Worm (Caenorhabditis elegans): ENCODE data around the gene jmjd-4.

The jmjd-4 gene

DNA sequence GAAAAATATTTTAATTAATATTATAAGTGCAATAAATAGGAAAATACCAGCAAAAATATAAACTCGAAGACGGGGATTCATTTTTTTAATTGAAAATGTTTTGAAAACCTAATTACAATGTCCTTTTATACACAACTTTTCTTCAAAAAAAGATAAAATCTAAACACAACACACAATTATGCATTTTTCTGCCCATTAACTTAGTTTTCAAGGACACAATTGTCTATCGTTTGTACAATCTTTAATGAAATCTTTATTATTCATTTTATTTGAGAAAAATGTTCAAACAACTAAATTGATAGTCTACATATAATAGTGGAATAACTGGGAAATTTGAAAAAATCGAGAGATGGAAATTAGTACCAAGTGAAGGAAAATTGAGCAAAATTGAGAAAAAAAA is 27.8 kb downstream of the jmjd-4 start, which contains the start of gene T07A5.1:
T07A5.1 (minus strand) TSS at position 149 of the 400 bp plus-strand sequence.
- TF ChIP-seq tab-1 (GFP tag; IDR thresholded peaks at IDR 0.05) (no peak), ztf-29 (GFP tag; IDR thresholded peaks at IDR 0.05) (no peak), cog-1 (tag; optimal IDR thresholded peaks at IDR 0.05) (no peak), ref-1 (GFP tag; conservative IDR thresholded peaks at IDR 0.05) (no peak), med-1 (GFP tag; optimal IDR thresholded peaks at IDR 0.05; ENCODE audit: insufficient read depth) (no peak), ztf-23 (GFP tag; IDR thresholded peaks at IDR 0.05) (no peak), T22C8.4 (GFP tag; IDR thresholded peaks at IDR 0.05) (no peak), klf-2 (GFP tag; conservative IDR thresholded peaks at IDR 0.05) (no peak), flt-1 (GFP tag; IDR thresholded peaks at IDR 0.05) (no peak)

DNA sequence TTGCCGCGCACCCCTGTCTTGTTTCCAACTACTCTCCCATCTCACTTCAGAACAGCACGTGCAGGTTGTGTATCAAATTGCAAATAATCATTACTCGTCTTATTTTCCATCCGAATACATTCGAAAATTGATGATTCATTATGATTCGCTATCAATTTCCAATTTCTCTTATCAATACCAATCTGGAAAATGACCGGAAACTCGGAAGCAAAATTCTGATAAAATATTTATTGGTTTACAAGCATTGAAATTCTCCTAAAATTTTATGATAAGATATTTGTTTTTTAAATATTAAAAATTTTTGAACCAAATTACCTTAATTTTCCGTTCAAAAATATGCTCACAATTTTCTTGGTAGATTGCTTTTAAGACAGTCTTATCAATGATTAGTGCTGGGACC is 28.5 kb downstream of the jmjd-4 start:
- TF ChIP-seq tab-1 (GFP tag; IDR thresholded peaks at IDR 0.05) = no peak
- no peak for TF ChIP-seq ref-1 (GFP tag; conservative IDR thresholded peaks at IDR 0.05)
- no peak for TF ChIP-seq cog-1 (tag; optimal IDR thresholded peaks at IDR 0.05)
- no peak for TF ChIP-seq med-1 (GFP tag; optimal IDR thresholded peaks at IDR 0.05; ENCODE audit: insufficient read depth)
- TF ChIP-seq ztf-29 (GFP tag; IDR thresholded peaks at IDR 0.05) = no peak
- no peak for TF ChIP-seq ztf-23 (GFP tag; IDR thresholded peaks at IDR 0.05)

DNA sequence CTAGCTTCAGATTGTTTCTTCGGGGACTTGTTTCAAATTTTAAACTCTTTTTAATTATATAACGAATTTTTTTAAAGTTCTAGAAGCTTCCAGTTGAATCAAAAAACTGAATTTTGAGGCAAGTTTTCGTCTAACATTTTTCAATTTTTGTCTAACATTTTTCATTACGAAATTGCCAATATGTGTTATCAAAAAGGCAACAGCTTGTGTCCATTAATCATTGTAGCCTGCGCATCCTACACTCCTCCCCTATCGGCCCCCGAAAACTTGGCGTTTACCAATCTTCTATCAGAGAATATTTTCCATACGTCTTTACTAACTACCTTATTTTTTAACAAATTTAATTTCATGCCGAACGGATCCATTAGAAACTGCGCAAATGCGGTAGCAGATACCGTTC is 33.7 kb downstream of the jmjd-4 start, which contains the start of gene vglu-3:
vglu-3 (plus strand) TSS at position 301 of the 400 bp plus-strand sequence.
- TF ChIP-seq ztf-23 (GFP tag; IDR thresholded peaks at IDR 0.05) = no peak
- no peak for TF ChIP-seq klf-2 (GFP tag; conservative IDR thresholded peaks at IDR 0.05)
- TF ChIP-seq cog-1 (tag; optimal IDR thresholded peaks at IDR 0.05) = no peak
- TF ChIP-seq tab-1 (GFP tag; IDR thresholded peaks at IDR 0.05) = no peak
- no peak for TF ChIP-seq T22C8.4 (GFP tag; IDR thresholded peaks at IDR 0.05)
- TF ChIP-seq ref-1 (GFP tag; conservative IDR thresholded peaks at IDR 0.05) = no peak
- no peak for TF ChIP-seq med-1 (GFP tag; optimal IDR thresholded peaks at IDR 0.05; ENCODE audit: insufficient read depth)
- no peak for TF ChIP-seq flt-1 (GFP tag; IDR thresholded peaks at IDR 0.05)
- TF ChIP-seq ztf-29 (GFP tag; IDR thresholded peaks at IDR 0.05) = no peak

DNA sequence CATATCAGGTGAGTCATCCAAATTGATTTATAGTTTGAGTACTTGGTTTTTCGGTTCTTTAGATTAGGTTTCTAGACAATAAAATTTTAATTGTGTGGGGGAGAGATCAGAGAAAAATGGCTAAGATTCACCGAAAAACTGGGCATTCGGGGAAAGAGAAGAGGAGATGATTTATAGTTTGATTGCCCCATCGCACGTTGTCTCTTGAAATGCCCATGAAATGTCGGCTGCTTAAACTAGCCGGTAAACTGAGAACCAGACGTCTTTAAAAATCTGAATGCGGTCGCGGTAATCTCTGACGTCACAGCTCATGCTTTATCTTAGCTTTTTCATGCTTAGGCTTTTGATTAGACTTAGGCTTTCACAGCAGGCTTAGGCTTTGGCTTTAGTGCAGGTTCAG is 36.9 kb downstream of the jmjd-4 start:
- no peak for TF ChIP-seq tab-1 (GFP tag; IDR thresholded peaks at IDR 0.05)
- TF ChIP-seq klf-2 (GFP tag; conservative IDR thresholded peaks at IDR 0.05) = no peak
- TF ChIP-seq ztf-23 (GFP tag; IDR thresholded peaks at IDR 0.05) = no peak

DNA sequence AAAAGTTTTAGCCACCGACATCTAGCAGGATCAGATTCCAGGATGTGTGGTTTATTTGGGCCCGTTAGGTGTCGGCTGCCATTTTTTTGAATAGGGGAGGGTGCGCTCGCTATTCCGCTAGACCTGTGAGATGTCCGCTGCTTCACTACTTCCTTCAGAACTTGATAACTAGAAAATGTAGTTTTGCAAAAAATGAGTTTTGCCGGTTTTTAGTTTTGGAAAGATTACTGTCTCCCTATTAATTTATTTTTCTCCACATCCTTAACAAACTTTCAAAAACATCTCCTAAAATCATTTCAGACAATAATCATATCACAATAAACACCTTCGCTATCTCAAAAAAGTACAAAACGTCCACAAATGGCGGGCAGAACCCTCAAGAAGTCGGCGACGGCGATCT is 39.0 kb downstream of the jmjd-4 start, which contains the start of gene vglu-2:
vglu-2 (plus strand) TSS at position 301 of the 400 bp plus-strand sequence.
- TF ChIP-seq tab-1 (GFP tag; IDR thresholded peaks at IDR 0.05) (no peak), klf-2 (GFP tag; conservative IDR thresholded peaks at IDR 0.05) (no peak), med-1 (GFP tag; optimal IDR thresholded peaks at IDR 0.05; ENCODE audit: insufficient read depth) (no peak), ztf-29 (GFP tag; IDR thresholded peaks at IDR 0.05) (no peak), T22C8.4 (GFP tag; IDR thresholded peaks at IDR 0.05) (no peak), flt-1 (GFP tag; IDR thresholded peaks at IDR 0.05) (no peak), ztf-23 (GFP tag; IDR thresholded peaks at IDR 0.05) (no peak), cog-1 (tag; optimal IDR thresholded peaks at IDR 0.05) (no peak), ref-1 (GFP tag; conservative IDR thresholded peaks at IDR 0.05) (no peak)

DNA sequence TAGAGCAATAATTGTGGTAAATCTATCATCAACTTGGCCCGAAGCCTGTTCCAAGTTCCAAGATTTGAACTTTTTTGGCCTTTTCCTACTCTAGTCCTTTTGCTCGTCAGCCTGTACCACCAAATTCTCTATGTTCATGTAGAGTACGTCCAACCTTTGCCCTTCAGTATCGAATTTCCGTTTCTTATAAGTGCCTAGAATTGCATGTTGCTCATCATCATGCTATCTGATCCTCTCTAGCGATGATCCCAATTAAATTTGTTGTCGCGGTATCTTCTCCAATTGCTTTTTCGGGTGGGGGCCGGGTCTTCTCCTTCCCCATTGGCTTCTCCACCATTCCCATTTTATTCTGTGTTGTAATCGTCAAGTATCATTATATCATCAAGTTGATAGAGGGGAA is 39.9 kb downstream of the jmjd-4 start:
- TF ChIP-seq med-1 (GFP tag; optimal IDR thresholded peaks at IDR 0.05; ENCODE audit: insufficient read depth) = no peak
- no peak for TF ChIP-seq T22C8.4 (GFP tag; IDR thresholded peaks at IDR 0.05)
- TF ChIP-seq tab-1 (GFP tag; IDR thresholded peaks at IDR 0.05) = no peak
- no peak for TF ChIP-seq klf-2 (GFP tag; conservative IDR thresholded peaks at IDR 0.05)
- no peak for TF ChIP-seq ref-1 (GFP tag; conservative IDR thresholded peaks at IDR 0.05)
- TF ChIP-seq cog-1 (tag; optimal IDR thresholded peaks at IDR 0.05) = no peak
- no peak for TF ChIP-seq ztf-23 (GFP tag; IDR thresholded peaks at IDR 0.05)
- no peak for TF ChIP-seq flt-1 (GFP tag; IDR thresholded peaks at IDR 0.05)
- TF ChIP-seq ztf-29 (GFP tag; IDR thresholded peaks at IDR 0.05) = no peak

DNA sequence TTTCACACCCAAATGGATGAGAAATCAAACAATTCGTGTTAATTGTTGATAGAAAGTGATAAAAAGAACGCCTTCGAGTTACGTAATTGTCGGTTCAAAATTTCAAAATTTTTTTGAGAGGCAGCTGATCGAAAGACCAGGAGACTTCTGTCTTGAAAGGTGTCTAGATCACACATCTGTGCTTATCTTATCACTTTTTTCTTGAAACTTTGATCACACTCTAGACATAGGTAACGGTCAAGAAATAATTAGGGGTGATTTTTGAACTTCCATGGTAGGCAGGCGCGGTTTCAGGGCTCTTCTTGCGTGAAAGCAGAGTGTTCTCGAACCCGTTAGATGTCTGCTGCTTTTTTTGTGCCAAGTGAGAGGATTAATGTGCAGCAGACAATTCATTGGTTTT is 40.5 kb downstream of the jmjd-4 start:
- TF ChIP-seq med-1 (GFP tag; optimal IDR thresholded peaks at IDR 0.05; ENCODE audit: insufficient read depth) = no peak
- no peak for TF ChIP-seq ztf-23 (GFP tag; IDR thresholded peaks at IDR 0.05)
- no peak for TF ChIP-seq ztf-29 (GFP tag; IDR thresholded peaks at IDR 0.05)
- no peak for TF ChIP-seq ref-1 (GFP tag; conservative IDR thresholded peaks at IDR 0.05)
- no peak for TF ChIP-seq cog-1 (tag; optimal IDR thresholded peaks at IDR 0.05)
- TF ChIP-seq flt-1 (GFP tag; IDR thresholded peaks at IDR 0.05) = no peak
- TF ChIP-seq T22C8.4 (GFP tag; IDR thresholded peaks at IDR 0.05) = no peak
- no peak for TF ChIP-seq tab-1 (GFP tag; IDR thresholded peaks at IDR 0.05)
- TF ChIP-seq klf-2 (GFP tag; conservative IDR thresholded peaks at IDR 0.05) = no peak

DNA sequence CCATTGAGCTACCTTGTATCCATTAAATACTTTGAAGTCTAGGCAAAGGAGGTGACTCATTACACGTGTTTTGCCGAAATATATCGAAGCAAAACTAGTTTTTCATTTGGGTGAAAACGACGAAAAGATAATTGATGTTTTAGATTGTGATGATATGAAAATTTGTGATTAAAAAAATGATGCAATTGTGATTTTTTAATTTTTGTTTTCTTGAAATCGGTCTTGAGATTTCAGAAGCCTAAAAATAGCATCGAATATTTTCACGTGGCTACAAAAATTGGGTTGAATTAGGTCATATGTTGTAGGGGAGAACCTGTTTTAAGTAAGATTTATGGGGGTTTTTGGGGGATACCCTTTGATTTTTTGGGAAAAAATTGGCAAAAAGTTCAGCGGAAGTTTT is 43.3 kb downstream of the jmjd-4 start:
- TF ChIP-seq med-1 (GFP tag; optimal IDR thresholded peaks at IDR 0.05; ENCODE audit: insufficient read depth) = no peak
- no peak for TF ChIP-seq cog-1 (tag; optimal IDR thresholded peaks at IDR 0.05)
- TF ChIP-seq T22C8.4 (GFP tag; IDR thresholded peaks at IDR 0.05) = no peak
- TF ChIP-seq flt-1 (GFP tag; IDR thresholded peaks at IDR 0.05) = no peak
- no peak for TF ChIP-seq tab-1 (GFP tag; IDR thresholded peaks at IDR 0.05)
- no peak for TF ChIP-seq ztf-29 (GFP tag; IDR thresholded peaks at IDR 0.05)
- TF ChIP-seq ztf-23 (GFP tag; IDR thresholded peaks at IDR 0.05) = no peak
- no peak for TF ChIP-seq ref-1 (GFP tag; conservative IDR thresholded peaks at IDR 0.05)
- TF ChIP-seq klf-2 (GFP tag; conservative IDR thresholded peaks at IDR 0.05) = no peak

DNA sequence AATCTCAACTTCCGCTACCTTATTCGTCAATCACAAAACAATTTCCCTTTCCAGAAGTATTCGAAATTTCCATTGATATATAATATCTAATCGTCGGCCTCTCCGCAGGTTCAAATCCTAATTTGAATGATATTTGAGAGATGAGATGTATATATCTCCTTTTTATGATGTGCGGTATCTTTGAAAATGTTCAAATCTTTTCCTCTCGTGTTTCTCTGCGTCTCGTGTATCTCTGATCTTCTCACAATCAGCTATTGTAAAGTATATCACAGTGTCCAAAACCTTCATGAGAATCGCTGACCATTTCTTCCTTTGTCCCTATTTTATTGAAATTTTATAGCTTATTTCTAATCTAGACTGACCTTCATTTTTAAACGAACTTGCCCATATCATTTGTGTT is 44.0 kb downstream of the jmjd-4 start:
- TF ChIP-seq flt-1 (GFP tag; IDR thresholded peaks at IDR 0.05) (no peak), med-1 (GFP tag; optimal IDR thresholded peaks at IDR 0.05; ENCODE audit: insufficient read depth) (no peak), cog-1 (tag; optimal IDR thresholded peaks at IDR 0.05) (no peak), tab-1 (GFP tag; IDR thresholded peaks at IDR 0.05) (no peak), T22C8.4 (GFP tag; IDR thresholded peaks at IDR 0.05) (no peak), ref-1 (GFP tag; conservative IDR thresholded peaks at IDR 0.05) (no peak), ztf-29 (GFP tag; IDR thresholded peaks at IDR 0.05) (no peak), ztf-23 (GFP tag; IDR thresholded peaks at IDR 0.05) (no peak), klf-2 (GFP tag; conservative IDR thresholded peaks at IDR 0.05) (no peak)

DNA sequence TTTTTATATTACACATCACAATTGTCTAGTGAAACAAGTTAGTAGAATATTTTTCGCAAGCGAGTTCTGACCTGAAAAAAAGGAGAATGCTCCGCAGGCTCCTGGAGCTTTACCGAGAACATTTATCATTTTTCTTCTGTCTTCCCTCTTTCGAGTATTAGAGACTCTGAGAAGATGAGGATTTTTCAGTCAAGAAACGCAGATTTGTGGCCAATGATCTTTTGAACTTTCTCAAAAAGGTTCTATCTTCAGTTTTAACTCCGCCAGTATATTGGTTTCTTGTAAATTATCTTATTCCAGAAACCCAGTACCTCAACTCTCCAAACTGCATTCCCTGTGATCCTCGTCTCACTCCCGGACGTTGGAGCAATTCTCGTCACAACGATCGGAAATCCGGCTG is 48.2 kb downstream of the jmjd-4 start, which contains the start of gene K10G9.2:
K10G9.2 (plus strand) TSS at position 301 of the 400 bp plus-strand sequence.
- TF ChIP-seq ztf-29 (GFP tag; IDR thresholded peaks at IDR 0.05) = no peak
- TF ChIP-seq med-1 (GFP tag; optimal IDR thresholded peaks at IDR 0.05; ENCODE audit: insufficient read depth) = no peak
- TF ChIP-seq tab-1 (GFP tag; IDR thresholded peaks at IDR 0.05) = no peak
- no peak for TF ChIP-seq ref-1 (GFP tag; conservative IDR thresholded peaks at IDR 0.05)
- no peak for TF ChIP-seq flt-1 (GFP tag; IDR thresholded peaks at IDR 0.05)

Data from whole organism, midembryonic.